Fruit fly (Drosophila melanogaster) whole organism, embryonic: Measurements from ENCODE around the gene Spn28B.

Experiments used
- Atf6 ChIP-seq: fragments of 200-800 bp; sonication (Bioruptor generic); IDR thresholded peaks from 2 replicates; pipeline ENCODE4 v1.3.6; 2022; ENCODE audit warnings: missing biosample characterization, missing genetic modification characterization
- Awh ChIP-seq: fragments of 200-800 bp; sonication (Bioruptor generic); IDR thresholded peaks from 2 replicates; pipeline ENCODE4, ENCODE4 v1.3.6; 2022; ENCODE audit warnings: missing biosample characterization, missing genetic modification characterization
- CG10366 ChIP-seq: fragments of 200-800 bp; sonication (Bioruptor generic); IDR thresholded peaks from 2 replicates; pipeline ENCODE4 v1.3.6; 2022; ENCODE audit warnings: missing biosample characterization, missing genetic modification characterization
- CG10543 ChIP-seq: fragments of 200-800 bp; sonication (Bioruptor generic); optimal IDR thresholded peaks from 3 replicates; lab custom pipeline; 2017; ENCODE audit warnings: missing biosample characterization, mild to moderate bottlenecking, missing genetic modification characterization, moderate library complexity
- CG11560 ChIP-seq: fragments of 200-800 bp; sonication (Bioruptor generic); IDR thresholded peaks from 3 replicates; pipeline ENCODE4 v1.3.6; 2022; ENCODE audit warnings: missing biosample characterization, missing genetic modification characterization
- CG11696 ChIP-seq: fragments of 200-800 bp; sonication (Bioruptor generic); IDR thresholded peaks from 2 replicates; pipeline ENCODE4 v1.3.6; 2022; ENCODE audit warnings: missing biosample characterization, missing genetic modification characterization
- CG12219 ChIP-seq: fragments of 200-800 bp; sonication (Bioruptor generic); optimal IDR thresholded peaks from 3 replicates; lab custom pipeline; 2018; ENCODE audit warnings: missing biosample characterization, mild to moderate bottlenecking, missing genetic modification characterization
- CG15011 ChIP-seq: fragments of 200-800 bp; sonication (Bioruptor generic); optimal IDR thresholded peaks from 3 replicates; lab custom pipeline; 2018; ENCODE audit warnings: missing biosample characterization, mild to moderate bottlenecking, missing genetic modification characterization
- CG15601 ChIP-seq: fragments of 200-800 bp; sonication (Bioruptor generic); optimal IDR thresholded peaks from 3 replicates; lab custom pipeline; 2019; ENCODE audit warnings: missing biosample characterization, mild to moderate bottlenecking, missing genetic modification characterization, moderate library complexity
- CG17361 ChIP-seq: fragments of 200-800 bp; sonication (Bioruptor generic); IDR thresholded peaks from 3 replicates; pipeline ENCODE4 v1.3.6; 2022; ENCODE audit warnings: missing biosample characterization, missing genetic modification characterization
- CG1792 ChIP-seq: fragments of 200-800 bp; sonication (Bioruptor generic); optimal IDR thresholded peaks from 2 replicates; lab custom pipeline; 2016; ENCODE audit warnings: missing biosample characterization, missing genetic modification characterization
- CG1832 ChIP-seq: fragments of 200-800 bp; sonication (Bioruptor generic); optimal IDR thresholded peaks from 2 replicates; lab custom pipeline; 2017; ENCODE audit warnings: missing biosample characterization, mild to moderate bottlenecking, missing genetic modification characterization, inconsistent platforms
- CG18764 ChIP-seq: fragments of 200-800 bp; sonication (Bioruptor generic); optimal IDR thresholded peaks from 3 replicates; lab custom pipeline; 2016; ENCODE audit warnings: missing biosample characterization, missing genetic modification characterization
- CG2875 ChIP-seq: fragments of 200-800 bp; sonication (Bioruptor generic); optimal IDR thresholded peaks from 2 replicates; lab custom pipeline; 2017; ENCODE audit warnings: missing biosample characterization, mild to moderate bottlenecking, missing genetic modification characterization, missing genetic modification reagents
- CG3281 ChIP-seq: fragments of 200-800 bp; sonication (Bioruptor generic); optimal IDR thresholded peaks from 3 replicates; lab custom pipeline; 2017; ENCODE audit warnings: missing biosample characterization, mild to moderate bottlenecking, missing genetic modification characterization
- CG6272 ChIP-seq: fragments of 200-800 bp; sonication (Bioruptor generic); IDR thresholded peaks from 2 replicates; pipeline ENCODE4 v1.3.6; 2022; ENCODE audit warnings: missing biosample characterization, missing genetic modification characterization
- CG8290 ChIP-seq, 3 experiments: fragments of 200-800 bp; sonication (Bioruptor generic); optimal IDR thresholded peaks; 2 replicates each; lab custom pipeline; 2016 to 2019; ENCODE audit warnings: missing biosample characterization in 3 of 3, missing genetic modification characterization in 3 of 3, mild to moderate bottlenecking in 2 of 3, moderate library complexity in 1 of 3
- CG8388 ChIP-seq: fragments of 200-800 bp; sonication (Bioruptor generic); optimal IDR thresholded peaks from 2 replicates; lab custom pipeline; 2019; ENCODE audit warnings: missing biosample characterization, mild to moderate bottlenecking, missing genetic modification characterization, moderate library complexity
- CG8924 ChIP-seq: fragments of 200-800 bp; optimal IDR thresholded peaks from 3 replicates; lab custom pipeline; 2019; ENCODE audit warnings: missing biosample characterization, mild to moderate bottlenecking, missing genetic modification characterization, moderate library complexity
- Dfd ChIP-seq, 2 experiments: fragments of >200 bp; optimal IDR thresholded peaks; 2 replicates each; lab custom pipeline; 2017; ENCODE audit warnings: missing biosample characterization in 2 of 2, missing genetic modification characterization in 2 of 2
- Drgx ChIP-seq: fragments of 200-800 bp; sonication (Bioruptor generic); IDR thresholded peaks from 2 replicates; pipeline ENCODE4 v1.3.6; 2022; ENCODE audit warnings: missing biosample characterization, missing genetic modification characterization
- Ets65A ChIP-seq: fragments of 200-800 bp; sonication (Bioruptor generic); peaks from one replicate; lab custom pipeline; 2016; ENCODE audit warnings: missing biosample characterization, missing genetic modification characterization
- Hand ChIP-seq: fragments of 200-800 bp; sonication (Bioruptor generic); optimal IDR thresholded peaks from 2 replicates; lab custom pipeline; 2017; ENCODE audit warnings: mild to moderate bottlenecking, missing biosample characterization, missing genetic modification reagents, missing genetic modification characterization
- Mad ChIP-seq: fragments of 200-800 bp; sonication (Bioruptor generic); optimal IDR thresholded peaks from 2 replicates; lab custom pipeline; 2016; ENCODE audit warnings: missing biosample characterization, missing genetic modification characterization
- Neu2 ChIP-seq: fragments of 200-800 bp; sonication (Bioruptor generic); optimal IDR thresholded peaks from 3 replicates; lab custom pipeline; 2016; ENCODE audit warnings: missing biosample characterization, missing genetic modification characterization, borderline replicate concordance
- Nf-YA ChIP-seq: fragments of 200-800 bp; sonication (Bioruptor generic); IDR thresholded peaks from 2 replicates; pipeline ENCODE4 v1.3.6; 2022; ENCODE audit warnings: missing biosample characterization, missing genetic modification characterization
- Pdp1 ChIP-seq, 2 experiments: fragments of 200-800 bp; sonication (Bioruptor generic); optimal IDR thresholded peaks; 3 replicates each; lab custom pipeline; 2016; ENCODE audit warnings: missing biosample characterization in 2 of 2, missing genetic modification characterization in 2 of 2, mild to moderate bottlenecking in 1 of 2, moderate library complexity in 1 of 2
- abd-A ChIP-seq: fragments of 200-800 bp; sonication (Bioruptor generic); optimal IDR thresholded peaks from 3 replicates; lab custom pipeline; 2019; ENCODE audit warnings: missing biosample characterization, mild to moderate bottlenecking, missing genetic modification characterization, moderate library complexity
- amos ChIP-seq: fragments of 200-800 bp; sonication (Bioruptor generic); IDR thresholded peaks from 2 replicates; pipeline ENCODE4 v1.3.6; 2022; ENCODE audit warnings: missing biosample characterization, missing genetic modification characterization; ENCODE audit not compliant: partially characterized antibody
- btn ChIP-seq: fragments of 200-800 bp; sonication (Bioruptor generic); optimal IDR thresholded peaks from 2 replicates; lab custom pipeline; 2016; ENCODE audit warnings: missing biosample characterization, missing genetic modification characterization
- chinmo ChIP-seq: fragments of 200-800 bp; sonication (Bioruptor generic); IDR thresholded peaks from 4 replicates; pipeline ENCODE4 v1.3.6; 2022; ENCODE audit warnings: missing biosample characterization, missing genetic modification characterization; ENCODE audit not compliant: partially characterized antibody
- chm ChIP-seq: fragments of 200-800 bp; sonication (Bioruptor generic); IDR thresholded peaks from 2 replicates; pipeline ENCODE4 v1.3.6; 2022; ENCODE audit warnings: missing biosample characterization, missing genetic modification characterization
- da ChIP-seq: fragments of 200-800 bp; sonication (Bioruptor generic); optimal IDR thresholded peaks from 2 replicates; lab custom pipeline; 2016; ENCODE audit warnings: missing biosample characterization, missing genetic modification characterization
- dan ChIP-seq: fragments of 200-800 bp; sonication (Bioruptor generic); IDR thresholded peaks from 2 replicates; pipeline ENCODE4 v1.3.6; 2022; ENCODE audit warnings: missing biosample characterization, missing genetic modification characterization
- dm ChIP-seq: fragments of 200-800 bp; sonication (Bioruptor generic); optimal IDR thresholded peaks from 3 replicates; lab custom pipeline; 2016; ENCODE audit warnings: missing biosample characterization, missing genetic modification characterization
- gcm ChIP-seq: fragments of 200-800 bp; sonication (Bioruptor generic); optimal IDR thresholded peaks from 2 replicates; lab custom pipeline; 2019; ENCODE audit warnings: missing biosample characterization, mild to moderate bottlenecking, missing genetic modification characterization, moderate library complexity
- gcm2 ChIP-seq: fragments of 200-800 bp; sonication (Bioruptor generic); optimal IDR thresholded peaks from 2 replicates; lab custom pipeline; 2016; ENCODE audit warnings: missing biosample characterization, missing genetic modification characterization
- gsb ChIP-seq: fragments of 200-800 bp; sonication (Bioruptor generic); IDR thresholded peaks from 2 replicates; pipeline ENCODE4 v1.3.6; 2022; ENCODE audit warnings: missing biosample characterization, missing genetic modification characterization
- gsb-n ChIP-seq: fragments of 200-800 bp; sonication (Bioruptor generic); optimal IDR thresholded peaks from 3 replicates; lab custom pipeline; 2018; ENCODE audit warnings: missing biosample characterization, mild to moderate bottlenecking, missing genetic modification characterization
- lmd ChIP-seq: fragments of 200-800 bp; sonication (Bioruptor generic); IDR thresholded peaks from 2 replicates; pipeline ENCODE4 v1.3.6; 2022; ENCODE audit warnings: missing biosample characterization, missing genetic modification characterization
- oc ChIP-seq: fragments of 200-800 bp; sonication (Bioruptor generic); optimal IDR thresholded peaks from 2 replicates; lab custom pipeline; 2018; ENCODE audit warnings: missing biosample characterization, mild to moderate bottlenecking, missing genetic modification characterization, moderate library complexity
- sens ChIP-seq: fragments of 200-800 bp; sonication (Bioruptor generic); peaks from one replicate; lab custom pipeline; 2016; ENCODE audit warnings: missing biosample characterization, missing genetic modification characterization
- tap ChIP-seq: fragments of 200-800 bp; optimal IDR thresholded peaks from 3 replicates; lab custom pipeline; 2019; ENCODE audit warnings: missing biosample characterization, mild to moderate bottlenecking, missing genetic modification characterization, moderate library complexity
- vvl ChIP-seq: fragments of 200-800 bp; sonication (Bioruptor generic); IDR thresholded peaks from 2 replicates; pipeline ENCODE4 v1.3.6; 2022; ENCODE audit warnings: missing biosample characterization, missing genetic modification characterization
- wor ChIP-seq: fragments of 200-800 bp; sonication (Bioruptor generic); IDR thresholded peaks from 2 replicates; pipeline ENCODE4 v1.3.6; 2022; ENCODE audit warnings: missing biosample characterization, missing genetic modification characterization
- zen2 ChIP-seq: fragments of 200-800 bp; sonication (Bioruptor generic); IDR thresholded peaks from 3 replicates; pipeline ENCODE4 v1.3.6; 2022; ENCODE audit warnings: missing biosample characterization, missing genetic modification characterization; ENCODE audit not compliant: partially characterized antibody

Gene Spn28B

dm6 chr2L:7546824-7547466 lies 34.8 kb upstream of the Spn28B start (continued):
- TF ChIP-seq CG6272 (GFP tag; lab: Robert Waterston, UW) (no peak), Dfd (GFP tag; optimal IDR thresholded peaks at IDR 0.05; lab: Kevin White, UChicago) (no peak), CG11560 (tag; lab: Robert Waterston, UW) (no peak), wor (GFP tag; lab: Robert Waterston, UW) (0 out of 2 replicates have a peak, but pooled peaks have one; percentile 25), CG2875 (GFP tag; lab: Kevin White, UChicago) (no peak), CG12219 (GFP tag; lab: Kevin White, UChicago) (peak; percentile 39), tap (tag; lab: Kevin White, UChicago) (peak; percentile 71), gsb (GFP tag; lab: Robert Waterston, UW) (no peak), CG1832 (GFP tag; lab: Kevin White, UChicago) (no peak), btn (GFP tag; lab: Kevin White, UChicago) (no peak), Nf-YA (GFP tag; lab: Robert Waterston, UW) (peak; percentile 26; the same call in 1 of the 2 replicates), Neu2 (GFP tag; lab: Kevin White, UChicago) (no peak), CG10366 (peak; percentile 51; the same call in 1 of the 2 replicates), CG8924 (peak; percentile 73), CG18764 (no peak), CG3281 (GFP tag; lab: Kevin White, UChicago) (peak; percentile 36), gcm (GFP tag; lab: Kevin White, UChicago) (peak; percentile 59), Hand (peak; percentile 39), Atf6 (GFP tag; lab: Robert Waterston, UW) (peak; percentile 72)

DNA sequence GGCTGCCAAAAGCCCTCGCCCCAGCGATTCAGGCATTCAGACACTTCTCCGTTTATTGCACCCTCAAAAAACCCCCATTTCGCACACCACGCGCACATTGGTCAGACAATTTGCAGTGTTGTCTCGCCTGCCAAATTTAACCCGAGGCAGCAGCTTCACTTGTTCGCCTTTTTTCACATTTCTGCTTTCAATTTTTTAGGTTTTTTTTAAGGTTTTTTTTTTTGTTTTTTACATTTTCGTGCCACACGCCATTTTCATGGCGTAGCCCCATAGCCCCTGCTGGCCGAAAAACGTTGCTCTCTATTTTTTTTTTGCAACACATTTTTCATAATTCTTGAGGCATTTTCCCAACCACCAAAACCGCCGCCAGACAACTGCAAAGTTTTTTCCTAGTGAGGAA lies 22.2 kb upstream of the Spn28B start:
- peak; percentile 39; the same call in 1 of the 2 replicates for TF ChIP-seq Drgx (GFP tag; lab: Robert Waterston, UW)
- peak; percentile 54 for TF ChIP-seq CG8388 (GFP tag; lab: Kevin White, UChicago)
- no peak for TF ChIP-seq lmd (GFP tag; lab: Robert Waterston, UW)
- no peak for TF ChIP-seq dan (GFP tag; lab: Robert Waterston, UW)
- TF ChIP-seq CG18764: no peak
- no peak for TF ChIP-seq da (GFP tag; lab: Kevin White, UChicago)
- no peak for TF ChIP-seq CG15011 (GFP tag; lab: Kevin White, UChicago)
- TF ChIP-seq CG10543: no peak
- TF ChIP-seq CG1792: no peak
- TF ChIP-seq amos: no peak
- TF ChIP-seq Mad (GFP tag; lab: Kevin White, UChicago): no peak
- TF ChIP-seq zen2 (GFP tag; lab: Robert Waterston, UW): no peak
- no peak for TF ChIP-seq chm (GFP tag; lab: Robert Waterston, UW)

dm6 chr2L:7562542-7562941 lies 19.2 kb upstream of the Spn28B start:
- TF ChIP-seq CG10366 (no peak), CG8290 (GFP tag; optimal IDR thresholded peaks at IDR 0.05; lab: Kevin White, UChicago) (no peak), CG8290 (tag; optimal IDR thresholded peaks at IDR 0.05; lab: Kevin White, UChicago) (peak in 1 of 2 experiments; percentile 2), CG11696 (GFP tag; lab: Robert Waterston, UW) (peak; percentile 73), CG17361 (GFP tag; lab: Robert Waterston, UW) (no peak), gcm2 (no peak), vvl (GFP tag; lab: Robert Waterston, UW) (peak; percentile 25; the same call in 1 of the 2 replicates), abd-A (tag; lab: Kevin White, UChicago) (peak; percentile 27), dm (GFP tag; lab: Kevin White, UChicago) (no peak), oc (peak; percentile 73), chinmo (0 out of 4 replicates have a peak, but pooled peaks have one; percentile 22), Ets65A (GFP tag; lab: Kevin White, UChicago) (peak; percentile 50), Pdp1 (GFP tag; optimal IDR thresholded peaks at IDR 0.05; lab: Kevin White, UChicago) (peak in 1 of 2 experiments; percentile 66), CG15601 (tag; lab: Kevin White, UChicago) (no peak), gsb-n (tag; lab: Kevin White, UChicago) (peak; percentile 26), sens (GFP tag; lab: Kevin White, UChicago) (peak; percentile 18), Awh (GFP tag; lab: Robert Waterston, UW) (peak; percentile 62; the same call in 1 of the 2 replicates)
